Fruit fly (Drosophila melanogaster) whole organism, embryonic: ENCODE measurements around the gene MtnF.

ENCODE experiments used
- BEAF-32 ChIP-seq: fragments of 200-800 bp; sonication (Bioruptor generic); optimal IDR thresholded peaks from 3 replicates; lab custom pipeline; 2017; ENCODE audit warnings: missing biosample characterization, missing genetic modification characterization, mild to moderate bottlenecking, moderate library complexity, missing genetic modification reagents
- Blimp-1 ChIP-seq: fragments of 200-800 bp; sonication (Bioruptor generic); optimal IDR thresholded peaks from 3 replicates; lab custom pipeline; 2018; ENCODE audit warnings: missing biosample characterization, missing genetic modification characterization, mild to moderate bottlenecking, moderate library complexity, missing genetic modification reagents
- CG10543 ChIP-seq: fragments of 200-800 bp; sonication (Bioruptor generic); optimal IDR thresholded peaks from 3 replicates; lab custom pipeline; 2017; ENCODE audit warnings: missing biosample characterization, mild to moderate bottlenecking, missing genetic modification characterization, moderate library complexity
- CG12744 ChIP-seq: fragments of 200-800 bp; sonication (Bioruptor generic); optimal IDR thresholded peaks from 2 replicates; lab custom pipeline; 2016; ENCODE audit warnings: missing biosample characterization, missing genetic modification characterization
- CG13296 ChIP-seq: fragments of 200-800 bp; sonication (Bioruptor generic); optimal IDR thresholded peaks from 3 replicates; lab custom pipeline; 2018; ENCODE audit warnings: missing biosample characterization, mild to moderate bottlenecking, missing genetic modification characterization
- CG13424 ChIP-seq: fragments of 200-800 bp; sonication (Bioruptor generic); optimal IDR thresholded peaks from 2 replicates; lab custom pipeline; 2019; ENCODE audit warnings: missing biosample characterization, mild to moderate bottlenecking, missing genetic modification characterization, moderate library complexity
- CG15011 ChIP-seq: fragments of 200-800 bp; sonication (Bioruptor generic); optimal IDR thresholded peaks from 3 replicates; lab custom pipeline; 2018; ENCODE audit warnings: missing biosample characterization, mild to moderate bottlenecking, missing genetic modification characterization
- CG16813 ChIP-seq: fragments of 200-800 bp; sonication (Bioruptor generic); IDR thresholded peaks from 3 replicates; pipeline ENCODE4 v1.3.6; 2022; ENCODE audit warnings: missing biosample characterization, missing genetic modification characterization; ENCODE audit not compliant: partially characterized antibody
- CG17385 ChIP-seq: fragments of 200-800 bp; sonication (Bioruptor generic); optimal IDR thresholded peaks from 3 replicates; lab custom pipeline; 2018; ENCODE audit warnings: missing biosample characterization, mild to moderate bottlenecking, missing genetic modification characterization
- CG17829 ChIP-seq: fragments of 200-800 bp; optimal IDR thresholded peaks from 2 replicates; lab custom pipeline; 2019; ENCODE audit warnings: missing biosample characterization, mild to moderate bottlenecking, missing genetic modification characterization, moderate library complexity
- CG2202 ChIP-seq: fragments of 200-800 bp; sonication (Bioruptor generic); optimal IDR thresholded peaks from 2 replicates; lab custom pipeline; 2018; ENCODE audit warnings: missing biosample characterization, mild to moderate bottlenecking, missing genetic modification characterization
- CG3065 ChIP-seq: fragments of 200-800 bp; sonication (Bioruptor generic); optimal IDR thresholded peaks from 2 replicates; lab custom pipeline; 2016; ENCODE audit warnings: missing biosample characterization, missing genetic modification characterization
- CG33557 ChIP-seq: fragments of 200-800 bp; sonication (Bioruptor generic); optimal IDR thresholded peaks from 2 replicates; lab custom pipeline; 2019; ENCODE audit warnings: missing biosample characterization, mild to moderate bottlenecking, missing genetic modification characterization, moderate library complexity
- CG3995 ChIP-seq: fragments of 200-800 bp; sonication (Bioruptor generic); optimal IDR thresholded peaks from 3 replicates; lab custom pipeline; 2016; ENCODE audit warnings: missing biosample characterization, missing genetic modification characterization
- CG4854 ChIP-seq: fragments of 200-800 bp; sonication (Bioruptor generic); optimal IDR thresholded peaks from 2 replicates; lab custom pipeline; 2016; ENCODE audit warnings: missing biosample characterization, missing genetic modification characterization, inconsistent platforms
- CG6175 ChIP-seq: fragments of 200-800 bp; sonication (Bioruptor generic); IDR thresholded peaks from 3 replicates; pipeline ENCODE4 v1.3.6; 2022; ENCODE audit warnings: missing biosample characterization, missing genetic modification characterization
- CG7928 ChIP-seq: fragments of 200-800 bp; sonication (Bioruptor generic); optimal IDR thresholded peaks from 2 replicates; lab custom pipeline; 2017; ENCODE audit warnings: missing biosample characterization, mild to moderate bottlenecking, missing genetic modification characterization
- CG8924 ChIP-seq: fragments of 200-800 bp; optimal IDR thresholded peaks from 3 replicates; lab custom pipeline; 2019; ENCODE audit warnings: missing biosample characterization, mild to moderate bottlenecking, missing genetic modification characterization, moderate library complexity
- D19A ChIP-seq: fragments of 200-800 bp; optimal IDR thresholded peaks from 3 replicates; lab custom pipeline; 2019; ENCODE audit warnings: missing biosample characterization, mild to moderate bottlenecking, missing genetic modification characterization, moderate library complexity
- Dad ChIP-seq: fragments of 200-800 bp; sonication (Bioruptor generic); optimal IDR thresholded peaks from 3 replicates; lab custom pipeline; 2016; ENCODE audit warnings: missing biosample characterization, missing genetic modification characterization
- Dp ChIP-seq: fragments of 200-800 bp; sonication (Bioruptor generic); optimal IDR thresholded peaks from 2 replicates; lab custom pipeline; 2018; ENCODE audit warnings: missing biosample characterization, mild to moderate bottlenecking, missing genetic modification characterization, moderate library complexity
- ERR ChIP-seq: fragments of 200-800 bp; sonication (Bioruptor generic); optimal IDR thresholded peaks from 2 replicates; lab custom pipeline; 2016; ENCODE audit warnings: missing biosample characterization, missing genetic modification characterization
- Lim3 ChIP-seq: fragments of 200-800 bp; sonication (Bioruptor generic); IDR thresholded peaks from 2 replicates; pipeline ENCODE4 v1.3.6; 2022; ENCODE audit warnings: missing biosample characterization, missing genetic modification characterization
- Myb ChIP-seq: fragments of 200-800 bp; sonication (Bioruptor generic); optimal IDR thresholded peaks from 2 replicates; lab custom pipeline; 2016; ENCODE audit warnings: missing biosample characterization, missing genetic modification characterization
- NK7.1 ChIP-seq: fragments of 200-800 bp; sonication (Bioruptor generic); optimal IDR thresholded peaks from 3 replicates; lab custom pipeline; 2016; ENCODE audit warnings: missing biosample characterization, missing genetic modification characterization
- Oaz ChIP-seq: fragments of 200-800 bp; sonication (Bioruptor generic); IDR thresholded peaks from 2 replicates; pipeline ENCODE4 v1.3.6; 2022; ENCODE audit warnings: missing biosample characterization, missing genetic modification characterization
- Oli ChIP-seq: fragments of 200-800 bp; sonication (Bioruptor generic); optimal IDR thresholded peaks from 2 replicates; lab custom pipeline; 2018; ENCODE audit warnings: missing biosample characterization, mild to moderate bottlenecking, missing genetic modification characterization, moderate library complexity
- Side ChIP-seq: fragments of 200-800 bp; sonication (Bioruptor generic); optimal IDR thresholded peaks from 2 replicates; lab custom pipeline; 2016; ENCODE audit warnings: missing biosample characterization, missing genetic modification characterization
- YL-1 ChIP-seq: fragments of 200-800 bp; sonication (Bioruptor generic); optimal IDR thresholded peaks from 3 replicates; lab custom pipeline; 2017; ENCODE audit warnings: missing biosample characterization, mild to moderate bottlenecking, missing genetic modification characterization
- ab ChIP-seq: fragments of 200-800 bp; sonication (Bioruptor generic); optimal IDR thresholded peaks from 2 replicates; lab custom pipeline; 2016; ENCODE audit warnings: missing biosample characterization, missing genetic modification characterization
- bowl ChIP-seq: fragments of 200-800 bp; sonication (Bioruptor generic); IDR thresholded peaks from 2 replicates; pipeline ENCODE4 v1.3.6; 2022; ENCODE audit warnings: missing biosample characterization, missing genetic modification characterization
- bsh ChIP-seq, 2 experiments: fragments of 200-800 bp; sonication (Bioruptor generic); optimal IDR thresholded peaks; 2 replicates each; lab custom pipeline; 2017 to 2018; ENCODE audit warnings: mild to moderate bottlenecking in 2 of 2, missing biosample characterization in 2 of 2, missing genetic modification characterization in 2 of 2, moderate library complexity in 1 of 2
- chinmo ChIP-seq: fragments of 200-800 bp; sonication (Bioruptor generic); IDR thresholded peaks from 4 replicates; pipeline ENCODE4 v1.3.6; 2022; ENCODE audit warnings: missing biosample characterization, missing genetic modification characterization; ENCODE audit not compliant: partially characterized antibody
- dan ChIP-seq: fragments of 200-800 bp; sonication (Bioruptor generic); IDR thresholded peaks from 2 replicates; pipeline ENCODE4 v1.3.6; 2022; ENCODE audit warnings: missing biosample characterization, missing genetic modification characterization
- grn ChIP-seq: fragments of 200-800 bp; sonication (Bioruptor generic); optimal IDR thresholded peaks from 3 replicates; lab custom pipeline; 2017; ENCODE audit warnings: missing biosample characterization, missing genetic modification characterization
- hth ChIP-seq: fragments of >200 bp; optimal IDR thresholded peaks from 2 replicates; lab custom pipeline; 2017; ENCODE audit warnings: inconsistent platforms
- kni ChIP-seq: fragments of 200-800 bp; sonication (Bioruptor generic); optimal IDR thresholded peaks from 3 replicates; lab custom pipeline; 2017; ENCODE audit warnings: mild to moderate bottlenecking, missing biosample characterization, missing genetic modification reagents, missing genetic modification characterization
- knrl ChIP-seq: fragments of 200-800 bp; sonication (Bioruptor generic); IDR thresholded peaks from 3 replicates; pipeline ENCODE4 v1.3.6; 2022; ENCODE audit warnings: missing biosample characterization, missing genetic modification characterization; ENCODE audit not compliant: partially characterized antibody
- lola ChIP-seq, 3 experiments: fragments of >200 bp in 2 of 3; fragments of 200-800 bp in 1 of 3; sonication (Bioruptor generic) in 1 of 3; optimal IDR thresholded peaks; 2 replicates each; lab custom pipeline; 2017 to 2019; ENCODE audit warnings: missing biosample characterization in 3 of 3, missing genetic modification characterization in 3 of 3, mild to moderate bottlenecking in 1 of 3, moderate library complexity in 1 of 3
- maf-S ChIP-seq: fragments of 200-800 bp; sonication (Bioruptor generic); optimal IDR thresholded peaks from 2 replicates; lab custom pipeline; 2016; ENCODE audit warnings: missing biosample characterization, missing genetic modification characterization
- nerfin-1 ChIP-seq: fragments of 200-800 bp; sonication (Bioruptor generic); optimal IDR thresholded peaks from 3 replicates; lab custom pipeline; 2019; ENCODE audit warnings: missing biosample characterization, mild to moderate bottlenecking, missing genetic modification characterization, moderate library complexity
- pita ChIP-seq: fragments of 200-800 bp; sonication (Bioruptor generic); optimal IDR thresholded peaks from 2 replicates; lab custom pipeline; 2017; ENCODE audit warnings: missing biosample characterization, mild to moderate bottlenecking, missing genetic modification characterization
- pnt ChIP-seq: fragments of 200-800 bp; sonication (Bioruptor generic); optimal IDR thresholded peaks from 3 replicates; lab custom pipeline; 2016; ENCODE audit warnings: missing biosample characterization, missing genetic modification characterization
- prd ChIP-seq, 3 experiments: fragments of >200 bp in 2 of 3; fragments of 200-800 bp in 1 of 3; sonication (Bioruptor generic) in 1 of 3; optimal IDR thresholded peaks in 2 of 3; IDR thresholded peaks in 1 of 3; 2 replicates in 2 of 3; 3 replicates in 1 of 3; pipeline versions ENCODE4 v1.3.6 to Lab custom; 2017 to 2022; ENCODE audit warnings: missing biosample characterization in 1 of 3, missing genetic modification characterization in 1 of 3
- slou ChIP-seq: fragments of 200-800 bp; sonication (Bioruptor generic); optimal IDR thresholded peaks from 3 replicates; lab custom pipeline; 2016; ENCODE audit warnings: missing biosample characterization, missing genetic modification characterization
- tll ChIP-seq, 2 experiments: fragments of 200-800 bp in 1 of 2; fragments of >200 bp in 1 of 2; sonication (Bioruptor generic) in 1 of 2; optimal IDR thresholded peaks; 2 replicates each; lab custom pipeline; 2017 to 2019; ENCODE audit warnings: missing biosample characterization in 2 of 2, missing genetic modification characterization in 2 of 2, mild to moderate bottlenecking in 1 of 2, moderate library complexity in 1 of 2
- tna ChIP-seq: fragments of 200-800 bp; sonication (Bioruptor generic); IDR thresholded peaks from 2 replicates; pipeline ENCODE4 v1.3.6; 2022; ENCODE audit warnings: missing biosample characterization, missing genetic modification characterization; ENCODE audit not compliant: partially characterized antibody
- usp ChIP-seq: fragments of >200 bp; optimal IDR thresholded peaks from 2 replicates; lab custom pipeline; 2017; ENCODE audit warnings: missing biosample characterization, missing genetic modification characterization
- z ChIP-seq: fragments of 200-800 bp; sonication (Bioruptor generic); IDR thresholded peaks from 3 replicates; pipeline ENCODE4 v1.3.6; 2022; ENCODE audit warnings: missing biosample characterization, missing genetic modification characterization
- zfh2 ChIP-seq: fragments of 200-800 bp; sonication (Bioruptor generic); optimal IDR thresholded peaks from 2 replicates; lab custom pipeline; 2016; ENCODE audit warnings: missing biosample characterization, missing genetic modification characterization

The MtnF gene

dm6 chr3R:24586453-24586886 is 48.5 kb downstream of the MtnF start (continued):
- TF ChIP-seq Dad (no peak), Myb (GFP tag; lab: Kevin White, UChicago) (peak; percentile 73), D19A (tag; lab: Kevin White, UChicago) (peak; percentile 10), kni (GFP tag; lab: Kevin White, UChicago) (peak; percentile 99), CG17829 (tag; lab: Kevin White, UChicago) (peak; percentile 57), CG6175 (no peak), CG17385 (GFP tag; lab: Kevin White, UChicago) (peak; percentile 19), dan (no peak), grn (GFP tag; lab: Kevin White, UChicago) (no peak), CG8924 (tag; lab: Kevin White, UChicago) (peak; percentile 45), NK7.1 (GFP tag; lab: Kevin White, UChicago) (no peak), pita (GFP tag; lab: Kevin White, UChicago) (peak; percentile 64), Oaz (no peak), maf-S (GFP tag; lab: Kevin White, UChicago) (no peak), slou (GFP tag; lab: Kevin White, UChicago) (no peak), hth (lab: Kevin White, UChicago) (no peak), YL-1 (GFP tag; lab: Kevin White, UChicago) (peak; percentile 60), lola (GFP tag; optimal IDR thresholded peaks at IDR 0.05; lab: Kevin White, UChicago) (no peak), usp (GFP tag; lab: Kevin White, UChicago) (no peak), bsh (GFP tag; optimal IDR thresholded peaks at IDR 0.05; lab: Kevin White, UChicago) (no peak), CG13296 (peak; percentile 55), Oli (no peak), zfh2 (no peak), CG3065 (GFP tag; lab: Kevin White, UChicago) (no peak), CG4854 (no peak), bowl (GFP tag; lab: Robert Waterston, UW) (no peak), z (GFP tag; lab: Robert Waterston, UW) (no peak), CG2202 (tag; lab: Kevin White, UChicago) (no peak), CG3995 (GFP tag; lab: Kevin White, UChicago) (no peak), Lim3 (no peak), ERR (peak; percentile 24), Blimp-1 (no peak), BEAF-32 (GFP tag; lab: Kevin White, UChicago) (peak; percentile 32), chinmo (GFP tag; lab: Robert Waterston, UW) (no peak), CG15011 (GFP tag; lab: Kevin White, UChicago) (no peak), tll (GFP tag; optimal IDR thresholded peaks at IDR 0.05; lab: Kevin White, UChicago) (peak in 1 of 2 experiments; percentile 31), knrl (GFP tag; lab: Robert Waterston, UW) (no peak), tna (no peak), CG33557 (peak; percentile 14), pnt (GFP tag; lab: Kevin White, UChicago) (no peak), CG13424 (tag; lab: Kevin White, UChicago) (no peak), nerfin-1 (peak; percentile 83), ab (no peak), Side (GFP tag; lab: Kevin White, UChicago) (peak; percentile 37), prd (optimal IDR thresholded peaks at IDR 0.05; lab: Kevin White, UChicago) (no peak), prd (GFP tag; IDR thresholded peaks at IDR 0.05; lab: Robert Waterston, UW) (no peak), CG16813 (GFP tag; lab: Robert Waterston, UW) (no peak), Dp (GFP tag; lab: Kevin White, UChicago) (peak; percentile 81), CG7928 (no peak), CG10543 (GFP tag; lab: Kevin White, UChicago) (peak; percentile 89), CG12744 (GFP tag; lab: Kevin White, UChicago) (peak; percentile 57)
